Fruit fly (Drosophila melanogaster) whole organism, embryonic: ENCODE results near the gene CG9008.

Experiments
- B-H1 ChIP-seq: fragments of 200-800 bp; sonication (Bioruptor generic); IDR thresholded peaks from 3 replicates; pipeline ENCODE4 v1.3.6; 2022; ENCODE audit warnings: missing biosample characterization, missing genetic modification characterization
- Bgb ChIP-seq: fragments of 200-800 bp; sonication (Bioruptor generic); IDR thresholded peaks from 2 replicates; pipeline ENCODE4 v1.3.6; 2022; ENCODE audit warnings: missing biosample characterization, missing genetic modification characterization; ENCODE audit not compliant: partially characterized antibody
- CG10321 ChIP-seq: fragments of 200-800 bp; sonication (Bioruptor generic); IDR thresholded peaks from 2 replicates; pipeline ENCODE4 v1.3.6; 2022; ENCODE audit warnings: missing biosample characterization, missing genetic modification characterization
- CG10462 ChIP-seq: fragments of 200-800 bp; sonication (Bioruptor generic); optimal IDR thresholded peaks from 2 replicates; lab custom pipeline; 2016; ENCODE audit warnings: missing biosample characterization, missing genetic modification characterization
- CG12659 ChIP-seq: fragments of 200-800 bp; sonication (Bioruptor generic); optimal IDR thresholded peaks from 3 replicates; lab custom pipeline; 2017; ENCODE audit warnings: mild to moderate bottlenecking, missing biosample characterization, missing genetic modification reagents, missing genetic modification characterization
- CG14014 ChIP-seq: fragments of 200-800 bp; sonication (Bioruptor generic); IDR thresholded peaks from 2 replicates; pipeline ENCODE4 v1.3.6; 2022; ENCODE audit warnings: missing biosample characterization, missing genetic modification characterization
- CG15073 ChIP-seq: fragments of 200-800 bp; sonication (Bioruptor generic); optimal IDR thresholded peaks from 2 replicates; lab custom pipeline; 2016; ENCODE audit warnings: missing biosample characterization, missing genetic modification characterization
- CG15601 ChIP-seq: fragments of 200-800 bp; sonication (Bioruptor generic); optimal IDR thresholded peaks from 3 replicates; lab custom pipeline; 2019; ENCODE audit warnings: missing biosample characterization, mild to moderate bottlenecking, missing genetic modification characterization, moderate library complexity
- CG1603 ChIP-seq: fragments of 200-800 bp; sonication (Bioruptor generic); optimal IDR thresholded peaks from 2 replicates; lab custom pipeline; 2019; ENCODE audit warnings: missing biosample characterization, mild to moderate bottlenecking, missing genetic modification characterization, moderate library complexity
- CG17328 ChIP-seq: fragments of 200-800 bp; sonication (Bioruptor generic); IDR thresholded peaks from 2 replicates; pipeline ENCODE4 v1.3.6; 2022; ENCODE audit warnings: missing biosample characterization, missing genetic modification characterization
- CG17385 ChIP-seq: fragments of 200-800 bp; sonication (Bioruptor generic); optimal IDR thresholded peaks from 3 replicates; lab custom pipeline; 2018; ENCODE audit warnings: missing biosample characterization, mild to moderate bottlenecking, missing genetic modification characterization
- CG2120 ChIP-seq: fragments of 200-800 bp; sonication (Bioruptor generic); optimal IDR thresholded peaks from 3 replicates; lab custom pipeline; 2016; ENCODE audit warnings: missing biosample characterization, missing genetic modification characterization
- CG2712 ChIP-seq: fragments of 200-800 bp; optimal IDR thresholded peaks from 3 replicates; lab custom pipeline; 2019; ENCODE audit warnings: missing biosample characterization, mild to moderate bottlenecking, missing genetic modification characterization, moderate library complexity
- CG32532 ChIP-seq: fragments of 200-800 bp; sonication (Bioruptor generic); IDR thresholded peaks from 2 replicates; pipeline ENCODE4 v1.3.6; 2022; ENCODE audit warnings: missing biosample characterization, missing genetic modification characterization
- CG4854 ChIP-seq: fragments of 200-800 bp; sonication (Bioruptor generic); optimal IDR thresholded peaks from 2 replicates; lab custom pipeline; 2016; ENCODE audit warnings: missing biosample characterization, missing genetic modification characterization, inconsistent platforms
- CG5953 ChIP-seq: fragments of 200-800 bp; sonication (Bioruptor generic); IDR thresholded peaks from 2 replicates; pipeline ENCODE4 v1.3.6; 2022; ENCODE audit warnings: missing biosample characterization, missing genetic modification characterization
- CG8388 ChIP-seq: fragments of 200-800 bp; sonication (Bioruptor generic); optimal IDR thresholded peaks from 2 replicates; lab custom pipeline; 2019; ENCODE audit warnings: missing biosample characterization, mild to moderate bottlenecking, missing genetic modification characterization, moderate library complexity
- CG9932 ChIP-seq: fragments of 200-800 bp; sonication (Bioruptor generic); IDR thresholded peaks from 2 replicates; pipeline ENCODE4 v1.3.6; 2022; ENCODE audit warnings: missing biosample characterization, missing genetic modification characterization
- Camta ChIP-seq: fragments of 200-800 bp; sonication (Bioruptor generic); optimal IDR thresholded peaks from 2 replicates; lab custom pipeline; 2016; ENCODE audit warnings: missing biosample characterization, missing genetic modification characterization
- Chrac-16 ChIP-seq: fragments of 200-800 bp; sonication (Bioruptor generic); optimal IDR thresholded peaks from 3 replicates; lab custom pipeline; 2016; ENCODE audit warnings: missing biosample characterization, missing genetic modification characterization
- CoRest ChIP-seq: fragments of 200-800 bp; sonication (Bioruptor generic); optimal IDR thresholded peaks from 3 replicates; lab custom pipeline; 2018; ENCODE audit warnings: missing biosample characterization, mild to moderate bottlenecking, missing genetic modification characterization, moderate library complexity
- Dbx ChIP-seq: fragments of 200-800 bp; sonication (Bioruptor generic); IDR thresholded peaks from 3 replicates; pipeline ENCODE4 v1.3.6; 2022; ENCODE audit warnings: missing biosample characterization, missing genetic modification characterization
- Dip3 ChIP-seq: fragments of 200-800 bp; sonication (Bioruptor generic); optimal IDR thresholded peaks from 3 replicates; lab custom pipeline; 2016; ENCODE audit warnings: missing biosample characterization, missing genetic modification characterization
- Dll ChIP-seq: fragments of 200-800 bp; sonication (Bioruptor generic); IDR thresholded peaks from 4 replicates; pipeline ENCODE4 v1.3.6; 2022; ENCODE audit warnings: missing biosample characterization, missing genetic modification characterization; ENCODE audit not compliant: partially characterized antibody
- HLH3B ChIP-seq: fragments of 200-800 bp; sonication (Bioruptor generic); IDR thresholded peaks from 2 replicates; pipeline ENCODE4 v1.3.6; 2022; ENCODE audit warnings: missing biosample characterization, missing genetic modification characterization
- HLH54F ChIP-seq: fragments of 200-800 bp; sonication (Bioruptor generic); optimal IDR thresholded peaks from 3 replicates; lab custom pipeline; 2016; ENCODE audit warnings: missing biosample characterization, missing genetic modification characterization
- Lhr ChIP-seq: fragments of 200-800 bp; sonication (Bioruptor generic); optimal IDR thresholded peaks from 3 replicates; lab custom pipeline; 2017; ENCODE audit warnings: mild to moderate bottlenecking, missing biosample characterization, missing genetic modification reagents, missing genetic modification characterization
- Meics ChIP-seq: fragments of 200-800 bp; sonication (Bioruptor generic); optimal IDR thresholded peaks from 2 replicates; lab custom pipeline; 2017; ENCODE audit warnings: missing biosample characterization, mild to moderate bottlenecking, missing genetic modification characterization
- NC2β ChIP-seq: fragments of 200-800 bp; sonication (Bioruptor generic); optimal IDR thresholded peaks from 2 replicates; lab custom pipeline; 2016; ENCODE audit warnings: missing biosample characterization, missing genetic modification characterization
- Nf-YC ChIP-seq: fragments of 200-800 bp; optimal IDR thresholded peaks from 3 replicates; lab custom pipeline; 2019; ENCODE audit warnings: missing biosample characterization, mild to moderate bottlenecking, missing genetic modification characterization, moderate library complexity
- Poxn ChIP-seq: fragments of 200-800 bp; sonication (Bioruptor generic); IDR thresholded peaks from 2 replicates; pipeline ENCODE4 v1.3.6; 2022; ENCODE audit warnings: missing biosample characterization, missing genetic modification characterization
- Scr ChIP-seq: fragments of 200-800 bp; sonication (Bioruptor generic); IDR thresholded peaks from 2 replicates; pipeline ENCODE4 v1.3.6; 2022; ENCODE audit warnings: missing biosample characterization, missing genetic modification characterization; ENCODE audit not compliant: partially characterized antibody
- Xrp1 ChIP-seq: fragments of 200-800 bp; sonication (Bioruptor generic); IDR thresholded peaks from 2 replicates; pipeline ENCODE4 v1.3.6; 2022; ENCODE audit warnings: missing biosample characterization, missing genetic modification characterization
- al ChIP-seq: fragments of 200-800 bp; sonication (Bioruptor generic); IDR thresholded peaks from 2 replicates; pipeline ENCODE4 v1.3.6; 2022; ENCODE audit warnings: missing biosample characterization, missing genetic modification characterization
- ase ChIP-seq: fragments of 200-800 bp; sonication (Bioruptor generic); IDR thresholded peaks from 3 replicates; pipeline ENCODE4 v1.3.6; 2022; ENCODE audit warnings: missing biosample characterization, missing genetic modification characterization
- bbx ChIP-seq: fragments of 200-800 bp; sonication (Bioruptor generic); IDR thresholded peaks from 2 replicates; pipeline ENCODE4 v1.3.6; 2022; ENCODE audit warnings: missing biosample characterization, missing genetic modification characterization; ENCODE audit not compliant: partially characterized antibody
- chif ChIP-seq, 2 experiments: fragments of 200-800 bp; sonication (Bioruptor generic); optimal IDR thresholded peaks; 3 replicates each; lab custom pipeline; 2016; ENCODE audit warnings: missing biosample characterization in 2 of 2, missing genetic modification characterization in 2 of 2
- chm ChIP-seq: fragments of 200-800 bp; sonication (Bioruptor generic); IDR thresholded peaks from 2 replicates; pipeline ENCODE4 v1.3.6; 2022; ENCODE audit warnings: missing biosample characterization, missing genetic modification characterization
- dimm ChIP-seq: fragments of 200-800 bp; sonication (Bioruptor generic); IDR thresholded peaks from 2 replicates; pipeline ENCODE4 v1.3.6; 2022; ENCODE audit warnings: missing biosample characterization, missing genetic modification characterization
- disco-r ChIP-seq: fragments of 200-800 bp; sonication (Bioruptor generic); optimal IDR thresholded peaks from 2 replicates; lab custom pipeline; 2016; ENCODE audit warnings: missing biosample characterization, missing genetic modification characterization
- emc ChIP-seq: fragments of 200-800 bp; sonication (Bioruptor generic); optimal IDR thresholded peaks from 2 replicates; lab custom pipeline; 2016; ENCODE audit warnings: missing biosample characterization, missing genetic modification characterization
- esg ChIP-seq: fragments of 200-800 bp; sonication (Bioruptor generic); conservative IDR thresholded peaks from 2 replicates; pipeline ENCODE4 v1.3.6; 2022; ENCODE audit warnings: missing biosample characterization, missing genetic modification characterization
- salm ChIP-seq: fragments of 200-800 bp; sonication (Bioruptor generic); optimal IDR thresholded peaks from 2 replicates; lab custom pipeline; 2018; ENCODE audit warnings: missing biosample characterization, mild to moderate bottlenecking, missing genetic modification characterization
- sens ChIP-seq: fragments of 200-800 bp; sonication (Bioruptor generic); peaks from one replicate; lab custom pipeline; 2016; ENCODE audit warnings: missing biosample characterization, missing genetic modification characterization
- ssp ChIP-seq: fragments of 200-800 bp; sonication (Bioruptor generic); IDR thresholded peaks from 2 replicates; pipeline ENCODE4 v1.3.6; 2022; ENCODE audit warnings: missing biosample characterization, missing genetic modification characterization
- stwl ChIP-seq: fragments of 200-800 bp; sonication (Bioruptor generic); optimal IDR thresholded peaks from 3 replicates; lab custom pipeline; 2018; ENCODE audit warnings: missing biosample characterization, mild to moderate bottlenecking, missing genetic modification characterization, moderate library complexity
- tin ChIP-seq: fragments of 200-800 bp; sonication (Bioruptor generic); optimal IDR thresholded peaks from 3 replicates; lab custom pipeline; 2016; ENCODE audit warnings: missing biosample characterization, missing genetic modification characterization
- unpg ChIP-seq: fragments of 200-800 bp; sonication (Bioruptor generic); optimal IDR thresholded peaks from 3 replicates; lab custom pipeline; 2018; ENCODE audit warnings: missing biosample characterization, mild to moderate bottlenecking, missing genetic modification characterization, moderate library complexity
- vnd ChIP-seq: fragments of 200-800 bp; sonication (Bioruptor generic); IDR thresholded peaks from 3 replicates; pipeline ENCODE4 v1.3.6; 2022; ENCODE audit warnings: missing biosample characterization, missing genetic modification characterization; ENCODE audit not compliant: partially characterized antibody
- z ChIP-seq: fragments of 200-800 bp; sonication (Bioruptor generic); IDR thresholded peaks from 3 replicates; pipeline ENCODE4 v1.3.6; 2022; ENCODE audit warnings: missing biosample characterization, missing genetic modification characterization
- zf30C ChIP-seq: fragments of 200-800 bp; sonication (Bioruptor generic); optimal IDR thresholded peaks from 3 replicates; lab custom pipeline; 2018; ENCODE audit warnings: missing biosample characterization, mild to moderate bottlenecking, missing genetic modification characterization

Gene CG9008

DNA sequence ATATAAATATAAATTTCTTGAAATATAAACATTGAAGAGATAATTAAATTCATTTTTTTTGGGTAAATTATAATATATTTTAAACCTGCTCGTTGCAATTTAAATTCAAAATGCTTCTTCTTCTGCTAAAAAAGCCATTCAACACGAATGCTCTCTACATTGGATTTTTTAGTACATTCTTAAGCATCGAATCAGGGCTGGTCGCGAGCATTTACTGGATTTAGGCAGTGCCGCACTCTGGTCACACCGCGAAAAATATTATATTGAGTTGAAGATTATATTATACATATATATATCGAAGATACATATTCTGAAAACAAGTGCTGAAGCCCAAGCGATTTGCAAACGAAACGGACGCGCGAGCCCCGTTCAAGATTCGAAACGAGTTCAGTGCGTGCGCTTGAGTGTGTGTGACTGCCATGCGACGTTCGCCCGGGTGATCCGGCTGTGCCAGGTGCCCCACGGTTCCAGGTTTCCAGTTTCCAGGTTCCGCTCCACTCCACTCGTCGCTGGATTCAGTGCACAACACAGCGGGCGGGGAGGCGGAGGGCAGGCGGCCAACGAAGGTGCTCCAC is 33.7 kb upstream of the CG9008 start, which contains the start of gene Sos (continued):
- TF ChIP-seq emc (GFP tag; lab: Kevin White, UChicago) (no peak), Dbx (GFP tag; lab: Robert Waterston, UW) (no peak), ase (GFP tag; lab: Robert Waterston, UW) (no peak), CG9932 (no peak), CG17385 (GFP tag; lab: Kevin White, UChicago) (peak; percentile 99), CG5953 (GFP tag; lab: Robert Waterston, UW) (no peak), CG2120 (GFP tag; lab: Kevin White, UChicago) (no peak), Lhr (peak; percentile 86), CG15073 (GFP tag; lab: Kevin White, UChicago) (no peak), CG1603 (tag; lab: Kevin White, UChicago) (no peak), CoRest (tag; lab: Kevin White, UChicago) (no peak), tin (GFP tag; lab: Kevin White, UChicago) (no peak), NC2β (GFP tag; lab: Kevin White, UChicago) (no peak), Dip3 (GFP tag; lab: Kevin White, UChicago) (no peak), zf30C (GFP tag; lab: Kevin White, UChicago) (no peak), CG32532 (0 out of 2 replicates have a peak, but pooled peaks have one; percentile 9), CG12659 (GFP tag; lab: Kevin White, UChicago) (peak; percentile 84), CG4854 (GFP tag; lab: Kevin White, UChicago) (no peak), Camta (no peak), CG17328 (GFP tag; lab: Robert Waterston, UW) (no peak), al (GFP tag; lab: Robert Waterston, UW) (no peak), Bgb (GFP tag; lab: Robert Waterston, UW) (no peak; the same call in 1 of the 2 replicates), Scr (GFP tag; lab: Robert Waterston, UW) (peak; percentile 27; the same call in 1 of the 2 replicates), Xrp1 (GFP tag; lab: Robert Waterston, UW) (no peak), vnd (GFP tag; lab: Robert Waterston, UW) (no peak), CG2712 (tag; lab: Kevin White, UChicago) (no peak), Nf-YC (tag; lab: Kevin White, UChicago) (no peak), dimm (GFP tag; lab: Robert Waterston, UW) (no peak), CG15601 (no peak), Poxn (GFP tag; lab: Robert Waterston, UW) (no peak), z (GFP tag; lab: Robert Waterston, UW) (no peak), stwl (tag; lab: Kevin White, UChicago) (peak; percentile 79), Chrac-16 (GFP tag; lab: Kevin White, UChicago) (no peak), CG14014 (GFP tag; lab: Robert Waterston, UW) (no peak), B-H1 (GFP tag; lab: Robert Waterston, UW) (no peak), salm (tag; lab: Kevin White, UChicago) (no peak), esg (GFP tag; lab: Robert Waterston, UW) (no peak), bbx (GFP tag; lab: Robert Waterston, UW) (no peak), HLH54F (GFP tag; lab: Kevin White, UChicago) (no peak), disco-r (GFP tag; lab: Kevin White, UChicago) (no peak), chif (GFP tag; optimal IDR thresholded peaks at IDR 0.05; lab: Kevin White, UChicago) (no peak), CG8388 (no peak), HLH3B (GFP tag; lab: Robert Waterston, UW) (no peak), sens (GFP tag; lab: Kevin White, UChicago) (no peak), Dll (GFP tag; lab: Robert Waterston, UW) (0 out of 4 replicates have a peak, but pooled peaks have one; percentile 12), Meics (no peak), ssp (GFP tag; lab: Robert Waterston, UW) (no peak), chm (GFP tag; lab: Robert Waterston, UW) (no peak), CG10321 (GFP tag; lab: Robert Waterston, UW) (no peak), CG10462 (GFP tag; lab: Kevin White, UChicago) (no peak), unpg (GFP tag; lab: Kevin White, UChicago) (no peak)
